Worm (Caenorhabditis elegans) whole organism, L2 larva: ENCODE measurements around the gene sdz-18.

Source experiments
- C34F6.9 ChIP-seq: fragments of 150-350 bp; optimal IDR thresholded peaks from 2 replicates; lab custom pipeline; 2014; ENCODE audit warnings: missing biosample characterization, missing genetic modification characterization
- F13H6.1 ChIP-seq: sonication (generic microtip); optimal IDR thresholded peaks from 2 replicates; lab custom pipeline; 2016; ENCODE audit warnings: missing genetic modification characterization, missing compliant biosample characterization
- Y55F3AM.14 ChIP-seq: fragments of 200-800 bp; sonication (Bioruptor generic); optimal IDR thresholded peaks from 2 replicates; lab custom pipeline; 2018; ENCODE audit warnings: mild to moderate bottlenecking, missing genetic modification characterization, missing compliant biosample characterization
- ZK546.5 ChIP-seq: sonication (generic microtip); optimal IDR thresholded peaks from 2 replicates; lab custom pipeline; 2017; ENCODE audit warnings: missing biosample characterization, missing genetic modification characterization
- alr-1 ChIP-seq: fragments of 150-350 bp; optimal IDR thresholded peaks from 2 replicates; lab custom pipeline; 2014; ENCODE audit warnings: missing biosample characterization, missing genetic modification characterization
- aly-2 ChIP-seq: fragments of 150-350 bp; optimal IDR thresholded peaks from 2 replicates; lab custom pipeline; 2014; ENCODE audit warnings: missing biosample characterization, missing genetic modification characterization
- ama-1 ChIP-seq: fragments of 150-350 bp; optimal IDR thresholded peaks from 2 replicates; lab custom pipeline; 2018; ENCODE audit warnings: inconsistent platforms
- blmp-1 ChIP-seq: sonication (generic microtip); optimal IDR thresholded peaks from 2 replicates; lab custom pipeline; 2017; ENCODE audit warnings: missing genetic modification characterization, mild to moderate bottlenecking, missing compliant biosample characterization, antibody characterized with exemption, moderate library complexity; ENCODE audit not compliant: insufficient read depth
- ceh-82 ChIP-seq: fragments of 150-350 bp; optimal IDR thresholded peaks from 2 replicates; lab custom pipeline; 2014; ENCODE audit warnings: missing biosample characterization, missing genetic modification characterization
- dmd-4 ChIP-seq: sonication (generic microtip); optimal IDR thresholded peaks from 2 replicates; lab custom pipeline; 2017; ENCODE audit warnings: missing biosample characterization, missing genetic modification characterization
- egl-27 ChIP-seq: sonication (generic microtip); optimal IDR thresholded peaks from 3 replicates; lab custom pipeline; 2017; ENCODE audit warnings: missing biosample characterization, missing genetic modification reagents, missing genetic modification characterization
- elt-1 ChIP-seq: fragments of 150-350 bp; optimal IDR thresholded peaks from 2 replicates; lab custom pipeline; 2014; ENCODE audit warnings: missing biosample characterization, missing genetic modification characterization
- elt-3 ChIP-seq: sonication (generic microtip); optimal IDR thresholded peaks from 2 replicates; lab custom pipeline; 2017; ENCODE audit warnings: missing biosample characterization, missing genetic modification characterization
- fos-1 ChIP-seq: fragments of 150-350 bp; optimal IDR thresholded peaks from 2 replicates; lab custom pipeline; 2014; ENCODE audit warnings: missing biosample characterization, missing genetic modification characterization
- gmeb-1 ChIP-seq: fragments of 150-350 bp; optimal IDR thresholded peaks from 2 replicates; lab custom pipeline; 2014; ENCODE audit warnings: missing biosample characterization, missing genetic modification characterization
- lin-13 ChIP-seq: fragments of 150-350 bp; optimal IDR thresholded peaks from 2 replicates; lab custom pipeline; 2014; ENCODE audit warnings: missing biosample characterization, missing genetic modification reagents, missing genetic modification characterization
- lin-39 ChIP-seq: fragments of 150-350 bp; optimal IDR thresholded peaks from 2 replicates; lab custom pipeline; 2014; ENCODE audit warnings: missing biosample characterization, missing genetic modification reagents, missing genetic modification characterization
- lsy-2 ChIP-seq, 2 experiments: fragments of 150-350 bp in 1 of 2; sonication (generic microtip) in 1 of 2; optimal IDR thresholded peaks; 2 replicates each; lab custom pipeline; 2014 to 2017; ENCODE audit warnings: missing biosample characterization in 2 of 2, missing genetic modification characterization in 2 of 2
- mab-5 ChIP-seq: fragments of 150-350 bp; optimal IDR thresholded peaks from 2 replicates; lab custom pipeline; 2014; ENCODE audit warnings: missing biosample characterization, missing genetic modification characterization
- mbf-1 ChIP-seq: sonication (generic microtip); optimal IDR thresholded peaks from 2 replicates; lab custom pipeline; 2017; ENCODE audit warnings: missing biosample characterization, missing genetic modification characterization
- nhr-10 ChIP-seq: sonication (generic microtip); optimal IDR thresholded peaks from 2 replicates; lab custom pipeline; 2017; ENCODE audit warnings: missing biosample characterization, missing genetic modification characterization
- nhr-11 ChIP-seq: fragments of 150-350 bp; optimal IDR thresholded peaks from 2 replicates; lab custom pipeline; 2014; ENCODE audit warnings: missing biosample characterization, missing genetic modification characterization
- nhr-21 ChIP-seq: fragments of 150-350 bp; optimal IDR thresholded peaks from 2 replicates; lab custom pipeline; 2014; ENCODE audit warnings: missing biosample characterization, missing genetic modification characterization
- nhr-237 ChIP-seq: fragments of 150-350 bp; optimal IDR thresholded peaks from 2 replicates; lab custom pipeline; 2014; ENCODE audit warnings: missing biosample characterization, missing genetic modification characterization
- nhr-25 ChIP-seq: fragments of 150-350 bp; sonication (generic microtip); optimal IDR thresholded peaks from 3 replicates; lab custom pipeline; 2014; ENCODE audit warnings: missing biosample characterization, missing genetic modification characterization
- nhr-6 ChIP-seq: fragments of 150-350 bp; optimal IDR thresholded peaks from 2 replicates; lab custom pipeline; 2014; ENCODE audit warnings: missing biosample characterization, missing genetic modification characterization
- nhr-77 ChIP-seq: fragments of 150-350 bp; optimal IDR thresholded peaks from 2 replicates; lab custom pipeline; 2014; ENCODE audit warnings: missing biosample characterization, missing genetic modification characterization
- sem-4 ChIP-seq: fragments of 150-350 bp; optimal IDR thresholded peaks from 2 replicates; lab custom pipeline; 2014; ENCODE audit warnings: missing biosample characterization, missing genetic modification reagents, missing genetic modification characterization
- skn-1 ChIP-seq: sonication (generic microtip); optimal IDR thresholded peaks from 2 replicates; lab custom pipeline; 2017; ENCODE audit warnings: missing biosample characterization, missing genetic modification characterization
- sma-3 ChIP-seq: sonication (generic microtip); optimal IDR thresholded peaks from 2 replicates; lab custom pipeline; 2016; ENCODE audit warnings: missing genetic modification reagents, missing genetic modification characterization, missing compliant biosample characterization
- sma-9 ChIP-seq, 2 experiments: fragments of 150-350 bp in 1 of 2; sonication (generic microtip) in 1 of 2; optimal IDR thresholded peaks; 2 replicates each; lab custom pipeline; 2014 to 2016; ENCODE audit warnings: missing genetic modification characterization in 2 of 2, mild to moderate bottlenecking in 1 of 2, missing biosample characterization in 1 of 2, missing compliant biosample characterization in 1 of 2, missing genetic modification reagents in 1 of 2, moderate library complexity in 1 of 2
- unc-39 ChIP-seq: fragments of 150-350 bp; optimal IDR thresholded peaks from 2 replicates; lab custom pipeline; 2014; ENCODE audit warnings: missing biosample characterization, missing genetic modification characterization
- unc-55 ChIP-seq: fragments of 150-350 bp; sonication (generic microtip); optimal IDR thresholded peaks from 3 replicates; lab custom pipeline; 2014; ENCODE audit warnings: missing biosample characterization, missing genetic modification reagents, missing genetic modification characterization
- zag-1 ChIP-seq: fragments of 150-350 bp; optimal IDR thresholded peaks from 2 replicates; lab custom pipeline; 2014; ENCODE audit warnings: missing biosample characterization, missing genetic modification characterization
- ztf-11 ChIP-seq: sonication (generic microtip); optimal IDR thresholded peaks from 2 replicates; lab custom pipeline; 2017; ENCODE audit warnings: missing biosample characterization, missing genetic modification characterization

Gene sdz-18

DNA sequence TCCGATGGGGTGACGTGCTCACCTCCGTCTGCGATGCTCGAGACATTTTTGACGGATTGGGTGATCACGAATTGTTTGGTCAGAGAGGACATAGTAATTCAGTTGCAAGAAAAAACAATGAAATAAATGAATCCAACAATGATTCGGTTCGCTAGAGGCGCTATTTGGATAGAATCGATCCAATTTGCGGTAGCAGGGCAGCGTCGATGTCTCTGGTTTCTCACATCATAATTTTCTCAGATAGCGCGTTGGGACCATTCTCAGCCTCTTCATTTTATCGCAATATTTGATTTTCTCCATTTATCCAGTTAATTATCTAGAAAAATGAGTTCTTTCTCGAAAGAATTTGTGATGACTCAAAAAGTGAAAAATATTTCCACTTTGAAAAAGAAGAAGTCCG lies at the start of gene sdz-18:
sdz-18 (minus strand) TSS at position 101 of the 400 bp plus-strand sequence.
- no peak for TF ChIP-seq ceh-82 (tag; lab: Kevin White, UChicago)
- TF ChIP-seq nhr-11 (tag; lab: Kevin White, UChicago) = no peak
- TF ChIP-seq egl-27 = no peak
- TF ChIP-seq, all 48 proteins: peak for 0

DNA sequence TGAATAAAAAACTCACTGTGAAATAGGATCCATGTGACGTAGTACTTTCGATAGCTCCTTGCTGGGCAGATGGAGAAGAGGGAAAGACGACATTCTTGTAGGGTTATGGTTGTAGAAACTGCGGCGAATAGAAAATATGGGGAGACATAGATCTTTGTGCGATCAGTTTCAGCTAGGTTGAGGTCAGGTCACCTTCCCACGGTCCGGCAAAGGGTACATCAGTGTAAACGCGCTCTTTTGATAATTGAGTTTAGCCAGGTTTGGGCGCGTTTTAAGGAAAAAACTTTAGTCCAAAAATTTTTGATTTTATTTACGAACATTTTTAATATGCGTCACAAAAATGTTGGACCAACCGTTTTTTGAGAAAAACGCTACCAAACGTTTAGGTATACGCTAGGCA lies 49.8 kb upstream of the sdz-18 start, which contains the start of gene F36H5.17:
F36H5.17 (minus strand) TSS at position 101 of the 400 bp plus-strand sequence.
- TF ChIP-seq elt-1 (tag; lab: Kevin White, UChicago) (no peak), nhr-25 (tag; lab: Kevin White, UChicago) (no peak), lin-13 (GFP tag; lab: Kevin White, UChicago) (no peak), mab-5 (tag; lab: Kevin White, UChicago) (no peak), blmp-1 (no peak), unc-55 (GFP tag; lab: Kevin White, UChicago) (no peak), alr-1 (tag; lab: Kevin White, UChicago) (no peak), nhr-6 (tag; lab: Kevin White, UChicago) (no peak), gmeb-1 (tag; lab: Kevin White, UChicago) (no peak), aly-2 (tag; lab: Kevin White, UChicago) (no peak), sma-3 (GFP tag; lab: Kevin White, UChicago) (no peak), elt-3 (no peak)

DNA sequence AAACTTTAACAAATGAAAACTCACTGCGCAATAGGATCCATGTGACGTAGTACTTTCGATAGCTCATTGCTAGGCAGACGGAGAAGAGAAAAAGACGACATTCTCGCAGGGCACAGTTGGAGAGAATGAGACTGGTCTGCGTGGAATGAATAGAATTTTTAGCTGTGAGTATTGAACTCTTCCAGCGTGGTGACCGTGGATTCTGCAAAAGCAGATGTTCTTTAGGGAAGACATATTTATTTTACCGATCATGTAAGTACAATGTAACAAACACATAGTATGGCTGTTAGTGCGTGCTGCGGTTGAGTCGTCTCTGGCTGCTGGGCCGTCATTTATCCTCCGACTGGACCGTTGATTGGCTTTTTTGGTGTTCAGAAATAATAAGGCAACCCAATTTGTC lies 46.7 kb upstream of the sdz-18 start, which contains the start of gene F36H5.9:
F36H5.9 (minus strand) TSS at position 101 of the 400 bp plus-strand sequence.
- TF ChIP-seq ZK546.5 (tag; lab: Kevin White, UChicago) (no peak), mab-5 (tag; lab: Kevin White, UChicago) (no peak), nhr-237 (tag; lab: Kevin White, UChicago) (no peak)

DNA sequence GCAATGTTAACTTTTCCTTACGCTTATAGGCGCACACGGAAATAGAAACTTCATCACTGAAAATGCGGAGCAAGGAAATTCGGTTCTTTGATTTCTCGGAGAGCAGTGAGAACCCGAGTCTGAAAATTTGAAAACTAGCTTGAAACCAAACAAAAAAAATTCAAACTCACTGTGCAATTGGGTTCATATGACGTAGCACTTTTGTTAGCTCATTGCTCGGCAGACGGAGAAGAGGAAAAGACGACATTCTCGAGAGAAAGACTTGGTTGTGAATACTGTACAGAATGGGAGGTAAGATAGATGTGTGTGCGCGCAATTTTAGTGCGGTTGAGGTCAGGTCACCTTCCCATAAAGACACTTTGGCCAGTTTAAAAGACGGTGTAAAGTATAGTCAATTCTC lies 44.1 kb upstream of the sdz-18 start, which contains the start of the genes F36H5.13 and F36H5.8:
F36H5.13 (minus strand) TSS at position 101 of the 400 bp plus-strand sequence.
F36H5.8 (minus strand) TSS at position 274 of the 400 bp plus-strand sequence.
- TF ChIP-seq elt-3 (no peak), sem-4 (no peak), nhr-25 (tag; lab: Kevin White, UChicago) (no peak), nhr-77 (no peak), lin-39 (no peak), lsy-2 (tag; optimal IDR thresholded peaks at IDR 0.05; lab: Kevin White, UChicago) (no peak), fos-1 (no peak), ZK546.5 (tag; lab: Kevin White, UChicago) (no peak), nhr-21 (tag; lab: Kevin White, UChicago) (no peak), ztf-11 (tag; lab: Kevin White, UChicago) (no peak), Y55F3AM.14 (no peak), mbf-1 (tag; lab: Kevin White, UChicago) (no peak), ama-1 (lab: Kevin White, UChicago) (no peak), unc-55 (GFP tag; lab: Kevin White, UChicago) (no peak), nhr-237 (tag; lab: Kevin White, UChicago) (no peak)

DNA sequence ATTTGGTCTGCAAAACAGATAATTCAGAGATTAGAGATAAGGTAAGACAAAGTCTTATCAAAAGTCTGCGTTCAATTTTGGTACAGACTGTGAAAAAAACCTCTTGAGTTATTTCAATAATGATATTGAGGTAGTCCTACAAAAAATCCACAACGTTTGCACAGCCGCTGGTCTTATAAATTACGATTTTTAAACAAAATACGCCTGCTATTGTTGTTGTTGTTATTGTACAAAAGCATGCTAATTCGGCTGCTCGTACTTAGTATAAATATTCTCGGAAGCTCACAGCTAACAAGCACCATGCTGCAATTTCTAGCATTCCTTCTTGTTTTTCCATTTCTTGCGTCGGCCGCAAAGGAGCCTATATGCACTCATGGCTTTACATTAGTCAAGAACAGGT lies 37.9 kb upstream of the sdz-18 start, which contains the start of gene clec-19:
clec-19 (plus strand) TSS at position 301 of the 400 bp plus-strand sequence.
- no peak for TF ChIP-seq zag-1
- TF ChIP-seq Y55F3AM.14 = no peak
- no peak for TF ChIP-seq dmd-4 (tag; lab: Kevin White, UChicago)
- TF ChIP-seq unc-39 = no peak

DNA sequence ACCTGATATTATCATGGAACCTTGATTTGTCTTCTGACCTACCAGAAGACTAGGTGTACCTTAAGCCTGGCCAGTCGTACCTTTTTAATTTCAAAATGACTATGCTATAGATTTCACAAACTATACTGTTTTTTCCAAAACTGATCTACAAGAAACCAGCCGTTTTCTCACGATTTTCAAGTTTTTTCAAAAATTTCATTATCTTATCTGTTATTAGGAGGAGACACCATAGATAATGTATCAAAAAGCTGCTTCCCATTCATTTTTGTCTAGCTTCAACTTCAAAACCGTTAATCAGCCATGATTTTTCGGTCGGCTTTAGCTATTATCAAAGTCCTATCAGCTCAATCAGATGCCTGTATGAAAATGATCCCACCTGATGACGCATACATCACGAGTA lies 36.2 kb upstream of the sdz-18 start, which contains the start of gene F36H5.12:
F36H5.12 (plus strand) TSS at position 301 of the 400 bp plus-strand sequence.
- TF ChIP-seq sma-3 (GFP tag; lab: Kevin White, UChicago) (no peak), sma-9 (GFP tag; optimal IDR thresholded peaks at IDR 0.05; lab: Kevin White, UChicago) (no peak), sma-9 (tag; optimal IDR thresholded peaks at IDR 0.05; lab: Kevin White, UChicago) (no peak), elt-1 (tag; lab: Kevin White, UChicago) (no peak), nhr-6 (tag; lab: Kevin White, UChicago) (no peak), nhr-10 (tag; lab: Kevin White, UChicago) (no peak), fos-1 (no peak), C34F6.9 (tag; lab: Kevin White, UChicago) (no peak), nhr-21 (tag; lab: Kevin White, UChicago) (no peak), skn-1 (tag; lab: Kevin White, UChicago) (no peak), F13H6.1 (tag; lab: Kevin White, UChicago) (no peak), ama-1 (lab: Kevin White, UChicago) (no peak)
